Worm (Caenorhabditis elegans) whole organism, L3 larva: ENCODE results near the gene F58F12.4.
A peak's percentile ranks its signal among the peaks of the same experiment; 100 is the strongest.

Experiments used
- ama-1 ChIP-seq: fragments of 150-350 bp; optimal IDR thresholded peaks from 2 replicates; lab custom pipeline; 2018
- elt-2 ChIP-seq: sonication (generic microtip); optimal IDR thresholded peaks from 2 replicates; lab custom pipeline; 2016; ENCODE audit warnings: missing genetic modification reagents, mild to moderate bottlenecking, missing genetic modification characterization, missing compliant biosample characterization
- elt-3 ChIP-seq, 3 experiments: fragments of 150-350 bp in 1 of 3; sonication (generic microtip) in 2 of 3; optimal IDR thresholded peaks; 2 replicates in 2 of 3; 4 replicates in 1 of 3; lab custom pipeline; 2014 to 2017; ENCODE audit warnings: missing biosample characterization in 3 of 3, missing genetic modification characterization in 3 of 3
- fos-1 ChIP-seq: fragments of 150-350 bp; optimal IDR thresholded peaks from 2 replicates; lab custom pipeline; 2014; ENCODE audit warnings: missing biosample characterization, missing genetic modification characterization
- nhr-12 ChIP-seq: fragments of 150-350 bp; optimal IDR thresholded peaks from 2 replicates; lab custom pipeline; 2014; ENCODE audit warnings: missing biosample characterization, missing genetic modification characterization
- nhr-25 ChIP-seq: sonication (generic microtip); optimal IDR thresholded peaks from 2 replicates; lab custom pipeline; 2017; ENCODE audit warnings: missing biosample characterization, missing genetic modification characterization
- nhr-28 ChIP-seq: fragments of 150-350 bp; optimal IDR thresholded peaks from 2 replicates; lab custom pipeline; 2014; ENCODE audit warnings: missing biosample characterization, missing genetic modification characterization
- sea-2 ChIP-seq: fragments of 150-350 bp; sonication (generic microtip); optimal IDR thresholded peaks from 4 replicates; lab custom pipeline; 2014; ENCODE audit warnings: missing biosample characterization, missing genetic modification reagents, missing genetic modification characterization
- skn-1 ChIP-seq: fragments of 150-350 bp; optimal IDR thresholded peaks from 2 replicates; lab custom pipeline; 2014; ENCODE audit warnings: missing biosample characterization, missing genetic modification characterization
- snpc-4 ChIP-seq: fragments of 150-350 bp; optimal IDR thresholded peaks from 2 replicates; lab custom pipeline; 2014; ENCODE audit warnings: missing biosample characterization, missing genetic modification characterization
- unc-62 ChIP-seq: fragments of 150-350 bp; sonication (generic microtip); optimal IDR thresholded peaks from 4 replicates; lab custom pipeline; 2014; ENCODE audit warnings: missing biosample characterization, missing genetic modification reagents, missing genetic modification characterization
- ztf-11 ChIP-seq: fragments of 150-350 bp; optimal IDR thresholded peaks from 2 replicates; lab custom pipeline; 2014; ENCODE audit warnings: missing biosample characterization, missing genetic modification characterization

DNA sequence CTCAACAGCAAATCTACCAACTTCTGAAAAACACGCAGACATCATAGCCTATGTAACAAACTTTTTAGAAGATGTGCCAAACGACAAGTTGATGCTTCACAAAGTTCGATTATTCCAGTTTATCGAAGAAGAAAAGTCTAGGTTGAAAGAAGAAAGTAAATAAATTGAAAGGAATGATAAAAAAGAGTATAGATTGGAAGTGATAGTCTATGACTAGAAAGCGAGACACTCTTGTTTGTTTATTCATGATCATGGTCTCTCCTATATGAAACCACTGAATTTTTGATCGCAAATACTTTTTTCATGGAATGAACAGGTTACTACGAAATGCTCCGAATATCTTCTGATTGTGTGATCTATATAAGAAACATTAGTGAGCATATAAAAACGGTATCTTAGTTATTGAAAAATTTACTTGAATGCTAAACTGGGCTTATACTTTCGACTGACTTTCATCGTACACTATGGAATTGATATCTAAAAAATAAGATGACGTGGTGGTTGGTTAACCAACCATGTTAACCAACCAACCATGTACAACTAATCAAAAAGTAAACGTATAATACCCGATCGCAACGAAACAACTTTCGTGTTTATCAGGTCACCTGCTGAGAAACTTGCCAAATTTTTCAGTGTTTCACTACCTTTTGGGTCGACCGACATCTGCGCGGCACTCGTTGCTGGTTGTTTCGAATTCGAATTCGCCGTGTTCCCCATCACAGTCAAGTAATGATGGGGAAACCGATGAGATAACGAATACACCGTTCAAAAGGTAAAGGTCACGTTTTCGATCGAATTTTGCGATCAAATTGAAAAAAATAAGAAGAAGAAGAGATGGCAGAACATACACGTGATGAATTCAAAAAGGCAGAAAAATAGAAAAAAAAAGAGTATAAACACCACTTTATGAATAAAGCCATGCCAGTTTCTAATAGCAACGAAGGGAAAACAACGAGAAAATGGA, 41.1 kb upstream of the F58F12.4 start, which contains the start of gene C32D5.8:
- TF ChIP-seq elt-2 (tag; lab: Kevin White, UChicago) = peak; percentile 20
- TF ChIP-seq sea-2 (GFP tag; lab: Kevin White, UChicago) = no peak
- no peak for TF ChIP-seq elt-3 (tag; optimal IDR thresholded peaks at IDR 0.05; lab: Kevin White, UChicago)
- TF ChIP-seq snpc-4 (tag; lab: Kevin White, UChicago) = no peak
- no peak for TF ChIP-seq nhr-28 (tag; lab: Kevin White, UChicago)
- peak; percentile 81 for TF ChIP-seq nhr-25
- TF ChIP-seq nhr-12 (tag; lab: Kevin White, UChicago) = no peak
- TF ChIP-seq ztf-11 (tag; lab: Kevin White, UChicago) = no peak
- TF ChIP-seq unc-62 (GFP tag; lab: Kevin White, UChicago) = no peak
- no peak for TF ChIP-seq skn-1 (tag; lab: Kevin White, UChicago)
- no peak for TF ChIP-seq ama-1 (lab: Kevin White, UChicago)
- TF ChIP-seq fos-1 (tag; lab: Kevin White, UChicago) = no peak
